Fruit fly (Drosophila melanogaster): ENCODE measurements around the gene CG33630.

The CG33630 gene

dm6 chr3R:10042664-10043372, 19.6 kb upstream of the CG33630 start, which contains the start of the genes Mical and CG3909 (continued):
- TF ChIP-seq CG3163 (GFP tag; optimal IDR thresholded peaks at IDR 0.05): no peak
- peak; percentile 23 for TF ChIP-seq en (GFP tag; optimal IDR thresholded peaks at IDR 0.05)
- TF ChIP-seq gce (GFP tag; IDR thresholded peaks at IDR 0.05): peak; percentile 80
- peak; percentile 79 for TF ChIP-seq CG17612 (GFP tag; IDR thresholded peaks at IDR 0.05)
- TF ChIP-seq lbe (GFP tag; optimal IDR thresholded peaks at IDR 0.05): peak; percentile 14
- TF ChIP-seq fru (optimal IDR thresholded peaks at IDR 0.05): no peak
- TF ChIP-seq CG12155 (GFP tag; optimal IDR thresholded peaks at IDR 0.05): peak; percentile 81
- TF ChIP-seq CG11093 (GFP tag; IDR thresholded peaks at IDR 0.05): peak; percentile 69; the same call in 2 of the 3 replicates
- peak; percentile 76 for TF ChIP-seq CG1233 (GFP tag; optimal IDR thresholded peaks at IDR 0.05)
- peak; percentile 91 for TF ChIP-seq CG9797 (GFP tag; optimal IDR thresholded peaks at IDR 0.05)
- TF ChIP-seq CG4424 (GFP tag; optimal IDR thresholded peaks at IDR 0.05): peak; percentile 72
- TF ChIP-seq Myb (GFP tag; optimal IDR thresholded peaks at IDR 0.05): peak; percentile 9

- no peak for TF ChIP-seq fd102C (GFP tag; optimal IDR thresholded peaks at IDR 0.05)
- no peak for TF ChIP-seq eve (GFP tag; optimal IDR thresholded peaks at IDR 0.05)
- TF ChIP-seq tin (GFP tag; optimal IDR thresholded peaks at IDR 0.05): no peak
- TF ChIP-seq bsh (GFP tag; optimal IDR thresholded peaks at IDR 0.05): no peak
- peak; percentile 3 for TF ChIP-seq CG2712 (tag; optimal IDR thresholded peaks at IDR 0.05)
- TF ChIP-seq nerfin-2 (GFP tag; IDR thresholded peaks at IDR 0.05; ENCODE audit: partially characterized antibody): peak; percentile 48; the same call in 1 of the 2 replicates
- peak; percentile 36 for TF ChIP-seq sens (GFP tag)
- TF ChIP-seq az2 (GFP tag; optimal IDR thresholded peaks at IDR 0.05): no peak
- no peak for TF ChIP-seq Sox102F (GFP tag; optimal IDR thresholded peaks at IDR 0.05)
- TF ChIP-seq ranshi (GFP tag; IDR thresholded peaks at IDR 0.05): no peak
- no peak for TF ChIP-seq Ravus (GFP tag; IDR thresholded peaks at IDR 0.05)
- peak; percentile 68 for TF ChIP-seq Dref (GFP tag; IDR thresholded peaks at IDR 0.05)
- TF ChIP-seq Dek (tag; optimal IDR thresholded peaks at IDR 0.05): no peak
- peak; percentile 49 for TF ChIP-seq Rfx (GFP tag; IDR thresholded peaks at IDR 0.05)
- peak; percentile 29 for TF ChIP-seq Dp (GFP tag; optimal IDR thresholded peaks at IDR 0.05)
- peak; percentile 52; the same call in 1 of the 2 replicates for TF ChIP-seq amos (GFP tag; IDR thresholded peaks at IDR 0.05; ENCODE audit: partially characterized antibody)
- peak; percentile 46 for TF ChIP-seq E2f2 (GFP tag; IDR thresholded peaks at IDR 0.05)
- peak; percentile 18; the same call in 1 of the 2 replicates for TF ChIP-seq chm (GFP tag; IDR thresholded peaks at IDR 0.05)
- TF ChIP-seq CG34376 (GFP tag; optimal IDR thresholded peaks at IDR 0.05): peak; percentile 21
- peak; percentile 33 for TF ChIP-seq BEAF-32 (GFP tag; optimal IDR thresholded peaks at IDR 0.05)
- TF ChIP-seq scrt (GFP tag; optimal IDR thresholded peaks at IDR 0.05): peak; percentile 90
- TF ChIP-seq NFAT (GFP tag; IDR thresholded peaks at IDR 0.05): no peak
- peak; percentile 12 for TF ChIP-seq MESR4 (GFP tag; optimal IDR thresholded peaks at IDR 0.05)
- peak; percentile 29 for TF ChIP-seq Sry-δ (GFP tag; optimal IDR thresholded peaks at IDR 0.05)
- peak; percentile 92 for TF ChIP-seq CG18011 (GFP tag; optimal IDR thresholded peaks at IDR 0.05)
- no peak for TF ChIP-seq nau (GFP tag; optimal IDR thresholded peaks at IDR 0.05)
- TF ChIP-seq CG15514 (GFP tag; optimal IDR thresholded peaks at IDR 0.05): peak; percentile 45
- no peak for TF ChIP-seq slp2 (GFP tag; optimal IDR thresholded peaks at IDR 0.05)
- no peak for TF ChIP-seq Awh (GFP tag; IDR thresholded peaks at IDR 0.05)
- TF ChIP-seq lmd (GFP tag; IDR thresholded peaks at IDR 0.05): no peak
- no peak for TF ChIP-seq CG14965 (GFP tag; optimal IDR thresholded peaks at IDR 0.05; ENCODE audit: borderline replicate concordance)
- no peak for TF ChIP-seq Trl (optimal IDR thresholded peaks at IDR 0.05)
- TF ChIP-seq Trl (GFP tag; optimal IDR thresholded peaks at IDR 0.05): no peak
- no peak for TF ChIP-seq vfl (GFP tag; optimal IDR thresholded peaks at IDR 0.05)
- TF ChIP-seq CG11247 (GFP tag; IDR thresholded peaks at IDR 0.05): no peak
- TF ChIP-seq stwl (tag; optimal IDR thresholded peaks at IDR 0.05): peak; percentile 38
- peak; percentile 50 to 95 for TF ChIP-seq crp (GFP tag; optimal IDR thresholded peaks at IDR 0.05)
These were observed 17.1 kb upstream of the CG33630 start, which contains the start of the genes CG11722 and mtTFB2 for dm6 chr3R:10045343-10045742. TSS of gene CG11722 (minus strand) at chr3R:10045542. TSS of gene mtTFB2 (plus strand) at chr3R:10045574.

Measured in whole organism, embryonic.